Worm (Caenorhabditis elegans): ENCODE data around the gene T18D3.1.

DNA sequence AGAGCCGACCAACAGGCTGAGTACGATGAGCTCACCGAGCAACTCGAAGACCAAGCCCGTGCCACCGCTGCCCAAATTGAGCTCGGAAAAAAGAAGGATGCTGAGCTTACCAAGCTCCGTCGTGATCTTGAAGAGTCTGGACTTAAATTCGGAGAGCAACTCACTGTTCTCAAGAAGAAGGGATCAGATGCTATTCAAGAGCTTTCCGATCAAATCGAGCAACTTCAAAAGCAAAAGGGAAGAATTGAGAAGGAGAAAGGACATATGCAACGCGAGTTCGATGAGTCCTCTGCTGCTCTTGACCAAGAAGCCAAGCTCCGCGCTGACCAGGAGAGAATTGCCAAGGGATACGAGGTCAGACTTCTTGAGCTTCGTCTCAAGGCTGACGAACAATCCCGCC lies 17.7 kb downstream of the T18D3.1 start:
- TF ChIP-seq ztf-4 (tag; optimal IDR thresholded peaks at IDR 0.05) (no peak), mep-1 (tag; optimal IDR thresholded peaks at IDR 0.05) (no peak), alr-1 (tag; optimal IDR thresholded peaks at IDR 0.05; ENCODE audit: borderline replicate concordance) (no peak), zag-1 (tag; optimal IDR thresholded peaks at IDR 0.05) (no peak), lir-3 (tag; optimal IDR thresholded peaks at IDR 0.05; ENCODE audit: poor library complexity) (no peak), skn-1 (tag; optimal IDR thresholded peaks at IDR 0.05) (no peak)

Measured in whole organism, L1 larva.